Fruit fly (Drosophila melanogaster) whole organism, embryonic: ENCODE results near the gene c12.1.

Experiments used
- Bdp1 ChIP-seq: fragments of 200-800 bp; sonication (Bioruptor generic); optimal IDR thresholded peaks from 3 replicates; lab custom pipeline; 2016; ENCODE audit warnings: missing biosample characterization, missing genetic modification characterization
- CG1024 ChIP-seq: fragments of 200-800 bp; sonication (Bioruptor generic); IDR thresholded peaks from 2 replicates; pipeline ENCODE4 v1.3.6; 2022; ENCODE audit warnings: missing biosample characterization, missing genetic modification characterization
- CG10366 ChIP-seq: fragments of 200-800 bp; sonication (Bioruptor generic); IDR thresholded peaks from 2 replicates; pipeline ENCODE4 v1.3.6; 2022; ENCODE audit warnings: missing biosample characterization, missing genetic modification characterization
- CG11504 ChIP-seq: fragments of 200-800 bp; sonication (Bioruptor generic); optimal IDR thresholded peaks from 3 replicates; lab custom pipeline; 2019; ENCODE audit warnings: missing biosample characterization, mild to moderate bottlenecking, missing genetic modification characterization, moderate library complexity
- CG13123 ChIP-seq: fragments of 200-800 bp; sonication (Bioruptor generic); optimal IDR thresholded peaks from 2 replicates; lab custom pipeline; 2016; ENCODE audit warnings: missing biosample characterization, missing genetic modification characterization
- CG13894 ChIP-seq: fragments of 200-800 bp; sonication (Bioruptor generic); optimal IDR thresholded peaks from 3 replicates; lab custom pipeline; 2018; ENCODE audit warnings: missing biosample characterization, mild to moderate bottlenecking, missing genetic modification characterization, moderate library complexity
- CG15269 ChIP-seq: fragments of 200-800 bp; sonication (Bioruptor generic); optimal IDR thresholded peaks from 2 replicates; lab custom pipeline; 2018; ENCODE audit warnings: missing biosample characterization, mild to moderate bottlenecking, missing genetic modification characterization, moderate library complexity
- CG17361 ChIP-seq: fragments of 200-800 bp; sonication (Bioruptor generic); IDR thresholded peaks from 3 replicates; pipeline ENCODE4 v1.3.6; 2022; ENCODE audit warnings: missing biosample characterization, missing genetic modification characterization
- CG17912 ChIP-seq: fragments of 200-800 bp; sonication (Bioruptor generic); optimal IDR thresholded peaks from 2 replicates; lab custom pipeline; 2018; ENCODE audit warnings: missing biosample characterization, mild to moderate bottlenecking, missing genetic modification characterization
- CG2120 ChIP-seq: fragments of 200-800 bp; sonication (Bioruptor generic); optimal IDR thresholded peaks from 3 replicates; lab custom pipeline; 2016; ENCODE audit warnings: missing biosample characterization, missing genetic modification characterization
- CG30403 ChIP-seq: fragments of 200-800 bp; sonication (Bioruptor generic); optimal IDR thresholded peaks from 3 replicates; lab custom pipeline; 2016; ENCODE audit warnings: missing biosample characterization, missing genetic modification characterization
- CG32532 ChIP-seq: fragments of 200-800 bp; sonication (Bioruptor generic); IDR thresholded peaks from 2 replicates; pipeline ENCODE4 v1.3.6; 2022; ENCODE audit warnings: missing biosample characterization, missing genetic modification characterization
- CG3838 ChIP-seq: fragments of 200-800 bp; sonication (Bioruptor generic); optimal IDR thresholded peaks from 3 replicates; lab custom pipeline; 2016; ENCODE audit warnings: missing biosample characterization, missing genetic modification characterization
- CG7839 ChIP-seq: fragments of 200-800 bp; sonication (Bioruptor generic); optimal IDR thresholded peaks from 3 replicates; lab custom pipeline; 2018; ENCODE audit warnings: missing biosample characterization, mild to moderate bottlenecking, missing genetic modification characterization, moderate library complexity
- CG9215 ChIP-seq: fragments of 200-800 bp; sonication (Bioruptor generic); IDR thresholded peaks from 2 replicates; pipeline ENCODE4 v1.3.6; 2022; ENCODE audit warnings: missing biosample characterization, missing genetic modification characterization
- CG9727 ChIP-seq: fragments of 200-800 bp; sonication (Bioruptor generic); optimal IDR thresholded peaks from 3 replicates; lab custom pipeline; 2017; ENCODE audit warnings: missing biosample characterization, mild to moderate bottlenecking, missing genetic modification characterization
- CG9817 ChIP-seq: fragments of 200-800 bp; sonication (Bioruptor generic); optimal IDR thresholded peaks from 2 replicates; lab custom pipeline; 2018; ENCODE audit warnings: missing biosample characterization, mild to moderate bottlenecking, missing genetic modification characterization, moderate library complexity
- CG9932 ChIP-seq: fragments of 200-800 bp; sonication (Bioruptor generic); IDR thresholded peaks from 2 replicates; pipeline ENCODE4 v1.3.6; 2022; ENCODE audit warnings: missing biosample characterization, missing genetic modification characterization
- CkIIα-i1 ChIP-seq: fragments of 200-800 bp; sonication (Bioruptor generic); IDR thresholded peaks from 2 replicates; pipeline ENCODE4 v1.3.6; 2022; ENCODE audit warnings: missing biosample characterization, missing genetic modification characterization
- CoRest ChIP-seq: fragments of 200-800 bp; sonication (Bioruptor generic); optimal IDR thresholded peaks from 3 replicates; lab custom pipeline; 2018; ENCODE audit warnings: missing biosample characterization, mild to moderate bottlenecking, missing genetic modification characterization, moderate library complexity
- Dbx ChIP-seq: fragments of 200-800 bp; sonication (Bioruptor generic); IDR thresholded peaks from 3 replicates; pipeline ENCODE4 v1.3.6; 2022; ENCODE audit warnings: missing biosample characterization, missing genetic modification characterization
- Dip3 ChIP-seq: fragments of 200-800 bp; sonication (Bioruptor generic); optimal IDR thresholded peaks from 3 replicates; lab custom pipeline; 2016; ENCODE audit warnings: missing biosample characterization, missing genetic modification characterization
- Dref ChIP-seq: fragments of 200-800 bp; sonication (Bioruptor generic); IDR thresholded peaks from 2 replicates; pipeline ENCODE4 v1.3.6; 2022; ENCODE audit warnings: missing biosample characterization, missing genetic modification characterization
- Elba2 ChIP-seq: fragments of 200-800 bp; sonication (Bioruptor generic); optimal IDR thresholded peaks from 3 replicates; lab custom pipeline; 2016; ENCODE audit warnings: missing biosample characterization, missing genetic modification characterization
- Gsc ChIP-seq: fragments of 200-800 bp; sonication (Bioruptor generic); IDR thresholded peaks from 2 replicates; pipeline ENCODE4 v1.3.6; 2022; ENCODE audit warnings: missing biosample characterization, missing genetic modification characterization
- Meics ChIP-seq: fragments of 200-800 bp; sonication (Bioruptor generic); optimal IDR thresholded peaks from 2 replicates; lab custom pipeline; 2017; ENCODE audit warnings: missing biosample characterization, mild to moderate bottlenecking, missing genetic modification characterization
- NFAT ChIP-seq: fragments of 200-800 bp; sonication (Bioruptor generic); IDR thresholded peaks from 2 replicates; pipeline ENCODE4 v1.3.6; 2022; ENCODE audit warnings: missing biosample characterization, missing genetic modification characterization
- Opbp ChIP-seq: fragments of 200-800 bp; sonication (Bioruptor generic); IDR thresholded peaks from 3 replicates; pipeline ENCODE4 v1.3.6; 2022; ENCODE audit warnings: missing biosample characterization, missing genetic modification characterization; ENCODE audit not compliant: partially characterized antibody
- Sox100B ChIP-seq: fragments of 200-800 bp; sonication (Bioruptor generic); optimal IDR thresholded peaks from 3 replicates; lab custom pipeline; 2018; ENCODE audit warnings: missing biosample characterization, mild to moderate bottlenecking, missing genetic modification characterization
- bbx ChIP-seq: fragments of 200-800 bp; sonication (Bioruptor generic); IDR thresholded peaks from 2 replicates; pipeline ENCODE4 v1.3.6; 2022; ENCODE audit warnings: missing biosample characterization, missing genetic modification characterization; ENCODE audit not compliant: partially characterized antibody
- bcd ChIP-seq: fragments of 200-800 bp; sonication (Bioruptor generic); optimal IDR thresholded peaks from 2 replicates; lab custom pipeline; 2017; ENCODE audit warnings: missing biosample characterization, mild to moderate bottlenecking, missing genetic modification characterization
- bsh ChIP-seq, 2 experiments: fragments of 200-800 bp; sonication (Bioruptor generic); optimal IDR thresholded peaks; 2 replicates each; lab custom pipeline; 2017 to 2018; ENCODE audit warnings: mild to moderate bottlenecking in 2 of 2, missing biosample characterization in 2 of 2, missing genetic modification characterization in 2 of 2, moderate library complexity in 1 of 2
- ci ChIP-seq: fragments of 200-800 bp; sonication (Bioruptor generic); IDR thresholded peaks from 3 replicates; pipeline ENCODE4 v1.3.6; 2022; ENCODE audit warnings: missing biosample characterization, missing genetic modification characterization
- dmrt99B ChIP-seq: fragments of 200-800 bp; sonication (Bioruptor generic); optimal IDR thresholded peaks from 2 replicates; lab custom pipeline; 2018; ENCODE audit warnings: missing biosample characterization, mild to moderate bottlenecking, missing genetic modification characterization, moderate library complexity
- dpn ChIP-seq, 2 experiments: fragments of 200-800 bp; sonication (Bioruptor generic); optimal IDR thresholded peaks; 3 replicates each; lab custom pipeline; 2016; ENCODE audit warnings: missing biosample characterization in 2 of 2, missing genetic modification characterization in 2 of 2
- ftz-f1 ChIP-seq: fragments of 200-800 bp; sonication (Bioruptor generic); optimal IDR thresholded peaks from 2 replicates; lab custom pipeline; 2016; ENCODE audit warnings: missing biosample characterization, missing genetic modification characterization
- gcm2 ChIP-seq: fragments of 200-800 bp; sonication (Bioruptor generic); optimal IDR thresholded peaks from 2 replicates; lab custom pipeline; 2016; ENCODE audit warnings: missing biosample characterization, missing genetic modification characterization
- grau ChIP-seq: fragments of 200-800 bp; optimal IDR thresholded peaks from 3 replicates; lab custom pipeline; 2019; ENCODE audit warnings: missing biosample characterization, mild to moderate bottlenecking, missing genetic modification characterization, moderate library complexity
- lola ChIP-seq, 3 experiments: fragments of >200 bp in 2 of 3; fragments of 200-800 bp in 1 of 3; sonication (Bioruptor generic) in 1 of 3; optimal IDR thresholded peaks; 2 replicates each; lab custom pipeline; 2017 to 2019; ENCODE audit warnings: missing biosample characterization in 3 of 3, missing genetic modification characterization in 3 of 3, mild to moderate bottlenecking in 1 of 3, moderate library complexity in 1 of 3
- mam ChIP-seq: fragments of 200-800 bp; sonication (Bioruptor generic); optimal IDR thresholded peaks from 3 replicates; lab custom pipeline; 2016; ENCODE audit warnings: missing biosample characterization, missing genetic modification characterization
- p53 ChIP-seq: fragments of 200-800 bp; sonication (Bioruptor generic); optimal IDR thresholded peaks from 2 replicates; lab custom pipeline; 2016; ENCODE audit warnings: missing biosample characterization, missing genetic modification characterization
- phol ChIP-seq: fragments of 200-800 bp; sonication (Bioruptor generic); optimal IDR thresholded peaks from 3 replicates; lab custom pipeline; 2018; ENCODE audit warnings: missing biosample characterization, mild to moderate bottlenecking, missing genetic modification characterization, moderate library complexity
- pnt ChIP-seq: fragments of 200-800 bp; sonication (Bioruptor generic); optimal IDR thresholded peaks from 3 replicates; lab custom pipeline; 2016; ENCODE audit warnings: missing biosample characterization, missing genetic modification characterization
- row ChIP-seq: fragments of 200-800 bp; sonication (Bioruptor generic); IDR thresholded peaks from 3 replicates; pipeline ENCODE4 v1.3.6; 2022; ENCODE audit warnings: missing biosample characterization, missing genetic modification characterization
- schlank ChIP-seq: fragments of 200-800 bp; sonication (Bioruptor generic); optimal IDR thresholded peaks from 2 replicates; lab custom pipeline; 2018; ENCODE audit warnings: missing biosample characterization, mild to moderate bottlenecking, missing genetic modification characterization
- sob ChIP-seq: fragments of 200-800 bp; sonication (Bioruptor generic); IDR thresholded peaks from 2 replicates; pipeline ENCODE4 v1.3.6; 2022; ENCODE audit warnings: missing biosample characterization, missing genetic modification characterization
- tup ChIP-seq: fragments of 200-800 bp; sonication (Bioruptor generic); optimal IDR thresholded peaks from 2 replicates; lab custom pipeline; 2016; ENCODE audit warnings: missing biosample characterization, mild to moderate bottlenecking, missing genetic modification characterization, moderate library complexity
- unpg ChIP-seq: fragments of 200-800 bp; sonication (Bioruptor generic); optimal IDR thresholded peaks from 3 replicates; lab custom pipeline; 2018; ENCODE audit warnings: missing biosample characterization, mild to moderate bottlenecking, missing genetic modification characterization, moderate library complexity
- usp ChIP-seq: fragments of >200 bp; optimal IDR thresholded peaks from 2 replicates; lab custom pipeline; 2017; ENCODE audit warnings: missing biosample characterization, missing genetic modification characterization

The c12.1 gene

dm6 chrX:9297661-9298433, 21.2 kb downstream of the c12.1 start (continued):
- TF ChIP-seq NFAT (GFP tag; lab: Robert Waterston, UW) (0 out of 2 replicates have a peak, but pooled peaks have one; percentile 14), gcm2 (no peak), schlank (no peak), tup (GFP tag; lab: Kevin White, UChicago) (no peak), grau (peak; percentile 43), CG13894 (peak; percentile 89), CoRest (tag; lab: Kevin White, UChicago) (peak; percentile 20), Bdp1 (no peak), CG9817 (tag; lab: Kevin White, UChicago) (peak; percentile 12), mam (GFP tag; lab: Kevin White, UChicago) (peak; percentile 22), Elba2 (GFP tag; lab: Kevin White, UChicago) (no peak), ci (no peak), phol (no peak), CG9215 (GFP tag; lab: Robert Waterston, UW) (peak; percentile 41; the same call in 1 of the 2 replicates), dmrt99B (tag; lab: Kevin White, UChicago) (peak; percentile 13), Opbp (no peak), CG9727 (GFP tag; lab: Kevin White, UChicago) (peak; percentile 9), p53 (GFP tag; lab: Kevin White, UChicago) (no peak), ftz-f1 (GFP tag; lab: Kevin White, UChicago) (no peak), CG2120 (GFP tag; lab: Kevin White, UChicago) (peak; percentile 59), CG15269 (peak; percentile 36), CG3838 (GFP tag; lab: Kevin White, UChicago) (no peak), CG7839 (tag; lab: Kevin White, UChicago) (peak; percentile 37), CG9932 (GFP tag; lab: Robert Waterston, UW) (peak; percentile 58), CG17361 (GFP tag; lab: Robert Waterston, UW) (0 out of 3 replicates have a peak, but pooled peaks have one; percentile 20), CG11504 (tag; lab: Kevin White, UChicago) (peak; percentile 51), CG1024 (GFP tag; lab: Robert Waterston, UW) (no peak), dpn (GFP tag; optimal IDR thresholded peaks at IDR 0.05; lab: Kevin White, UChicago) (peak in 1 of 2 experiments; percentile 17), Dbx (0 out of 3 replicates have a peak, but pooled peaks have one; percentile 25), Dref (GFP tag; lab: Robert Waterston, UW) (no peak), Sox100B (GFP tag; lab: Kevin White, UChicago) (peak; percentile 2), CG17912 (GFP tag; lab: Kevin White, UChicago) (no peak), lola (GFP tag; optimal IDR thresholded peaks at IDR 0.05; lab: Kevin White, UChicago) (no peak), CG30403 (peak; percentile 26), bcd (GFP tag; lab: Kevin White, UChicago) (peak; percentile 20), CG13123 (GFP tag; lab: Kevin White, UChicago) (no peak), unpg (GFP tag; lab: Kevin White, UChicago) (peak; percentile 2), bbx (GFP tag; lab: Robert Waterston, UW) (no peak), CG10366 (no peak), CG32532 (GFP tag; lab: Robert Waterston, UW) (peak; percentile 43; the same call in 1 of the 2 replicates), sob (no peak), Gsc (GFP tag; lab: Robert Waterston, UW) (no peak), Meics (peak; percentile 32), pnt (no peak), row (GFP tag; lab: Robert Waterston, UW) (peak; percentile 34; the same call in 1 of the 3 replicates), Dip3 (GFP tag; lab: Kevin White, UChicago) (peak; percentile 4), bsh (GFP tag; optimal IDR thresholded peaks at IDR 0.05; lab: Kevin White, UChicago) (no peak), CkIIα-i1 (GFP tag; lab: Robert Waterston, UW) (no peak), usp (GFP tag; lab: Kevin White, UChicago) (no peak)
